Worm (Caenorhabditis elegans) whole organism, early embryonic: ENCODE results near the gene hsb-1.

Experiments used
- ets-7 ChIP-seq: sonication (generic microtip); optimal IDR thresholded peaks from 2 replicates; lab custom pipeline; 2016; ENCODE audit warnings: missing genotype, missing genetic modification characterization, missing compliant biosample characterization
- tra-4 ChIP-seq: sonication (generic microtip); optimal IDR thresholded peaks from 2 replicates; lab custom pipeline; 2017; ENCODE audit warnings: missing genetic modification characterization, missing compliant biosample characterization

ce11 chrIV:12583181-12583580, 16.2 kb upstream of the hsb-1 start:
- no peak for TF ChIP-seq tra-4 (tag; lab: Kevin White, UChicago)
- no peak for TF ChIP-seq ets-7 (tag; lab: Kevin White, UChicago)
